Worm (Caenorhabditis elegans): ENCODE results near the gene F47B8.1.

The F47B8.1 gene

DNA sequence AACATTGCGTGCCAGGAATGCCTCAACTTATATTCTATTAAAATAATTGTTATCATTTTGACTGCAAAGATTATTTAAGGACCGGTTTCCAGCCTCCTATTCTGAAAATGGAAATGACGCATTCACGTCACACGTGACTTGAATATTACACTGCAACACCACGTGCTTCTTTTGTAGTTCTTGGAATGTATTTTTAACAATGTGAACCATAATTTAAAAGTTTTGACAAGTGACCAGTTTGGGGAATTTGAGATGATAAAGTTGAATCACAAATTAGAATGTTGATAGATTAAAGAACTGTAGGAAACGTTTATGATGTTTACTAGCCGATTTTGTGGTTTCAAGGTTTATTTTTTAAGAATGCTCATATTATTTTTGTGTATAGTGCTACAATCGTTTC lies 27.5 kb upstream of the F47B8.1 start, which contains the start of gene F47B8.10:
TSS of gene F47B8.10 (plus strand) at position 301 of the 400 bp plus-strand sequence.
- TF ChIP-seq dpff-1 (tag; optimal IDR thresholded peaks at IDR 0.05) (no peak), Y53G8AR.9 (GFP tag; conservative IDR thresholded peaks at IDR 0.05) (no peak), Y67H2A.10 (GFP tag; conservative IDR thresholded peaks at IDR 0.05) (no peak), ceh-40 (GFP tag; IDR thresholded peaks at IDR 0.05) (no peak), lin-54 (GFP tag; optimal IDR thresholded peaks at IDR 0.05) (no peak), lin-26 (GFP tag; IDR thresholded peaks at IDR 0.05) (no peak), zim-3 (tag; optimal IDR thresholded peaks at IDR 0.05) (no peak), mes-4 (tag; optimal IDR thresholded peaks at IDR 0.05) (no peak), rcor-1 (GFP tag; IDR thresholded peaks at IDR 0.05) (no peak), B0336.3 (GFP tag; IDR thresholded peaks at IDR 0.05) (no peak)

DNA sequence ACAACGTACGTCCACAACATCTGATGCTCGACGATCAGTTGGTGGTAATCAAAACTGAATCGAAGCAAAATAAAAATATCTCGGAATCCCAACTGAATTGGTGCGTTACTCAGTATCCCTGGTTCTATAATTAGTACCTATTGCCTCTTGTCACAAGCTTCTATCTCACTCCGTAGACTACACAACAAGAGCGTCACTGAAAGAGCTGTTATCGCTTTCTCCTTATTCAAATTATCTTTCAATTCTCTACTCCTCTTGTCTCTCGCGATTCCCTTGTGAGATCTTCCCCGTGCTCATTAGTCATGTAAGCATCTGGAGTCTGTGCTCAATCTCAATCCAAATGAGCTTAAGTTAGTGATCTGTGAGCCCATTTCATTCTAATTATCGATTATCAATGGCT lies 22.5 kb upstream of the F47B8.1 start, which contains the start of gene srm-6:
TSS of gene srm-6 (plus strand) at position 301 of the 400 bp plus-strand sequence.
- TF ChIP-seq athp-1 (tag; optimal IDR thresholded peaks at IDR 0.05) (no peak), F23B12.7 (tag; optimal IDR thresholded peaks at IDR 0.05; ENCODE audit: insufficient read depth) (no peak), lsl-1 (GFP tag; optimal IDR thresholded peaks at IDR 0.05) (no peak), ZK185.1 (tag; optimal IDR thresholded peaks at IDR 0.05; ENCODE audit: poor library complexity, severe bottlenecking) (no peak), C17E4.6 (GFP tag; IDR thresholded peaks at IDR 0.05) (no peak), sea-2 (GFP tag; IDR thresholded peaks at IDR 0.05) (no peak), ceh-27 (GFP tag; optimal IDR thresholded peaks at IDR 0.05) (no peak), nhr-80 (tag; optimal IDR thresholded peaks at IDR 0.05) (no peak), hlh-26 (GFP tag; conservative IDR thresholded peaks at IDR 0.05) (no peak)

DNA sequence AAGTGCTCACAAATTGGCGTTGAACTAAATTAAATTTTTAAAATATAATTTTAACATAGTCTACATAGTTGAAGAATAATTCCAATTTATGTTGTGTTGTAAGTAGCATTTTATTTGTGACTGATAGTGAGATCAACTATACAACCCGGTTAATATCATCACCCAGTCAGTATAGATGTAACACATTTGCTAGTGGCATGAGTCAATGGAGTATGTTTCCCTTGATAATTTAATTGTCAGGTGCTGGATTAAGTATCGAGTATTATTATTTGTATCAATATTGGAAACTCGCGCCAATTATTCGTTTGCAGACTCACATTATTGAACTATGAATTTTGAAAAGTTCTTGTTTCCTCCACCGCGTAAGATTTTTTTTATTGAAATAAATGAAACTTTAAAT lies 20.8 kb upstream of the F47B8.1 start, which contains the start of gene srm-5:
TSS of gene srm-5 (plus strand) at position 301 of the 400 bp plus-strand sequence.
- TF ChIP-seq die-1 (tag; optimal IDR thresholded peaks at IDR 0.05) (no peak), F37B4.10 (GFP tag; IDR thresholded peaks at IDR 0.05) (no peak), attf-6 (GFP tag; IDR thresholded peaks at IDR 0.05) (no peak), D2030.7 (GFP tag; IDR thresholded peaks at IDR 0.05) (no peak), lin-40 (tag; optimal IDR thresholded peaks at IDR 0.05) (no peak), lag-1 (GFP tag; IDR thresholded peaks at IDR 0.05) (no peak), atf-7 (tag; optimal IDR thresholded peaks at IDR 0.05) (no peak)

- TF ChIP-seq ztf-22 (GFP tag; optimal IDR thresholded peaks at IDR 0.05) (no peak), nhr-120 (GFP tag; IDR thresholded peaks at IDR 0.05) (no peak), ztf-6 (GFP tag; IDR thresholded peaks at IDR 0.05) (no peak), ccch-3 (GFP tag; optimal IDR thresholded peaks at IDR 0.05) (no peak), hlh-12 (tag; optimal IDR thresholded peaks at IDR 0.05) (no peak), Y67H2A.10 (GFP tag; conservative IDR thresholded peaks at IDR 0.05) (no peak), repo-1 (tag; optimal IDR thresholded peaks at IDR 0.05) (no peak), B0035.1 (tag; optimal IDR thresholded peaks at IDR 0.05) (no peak), ekl-4 (GFP tag; IDR thresholded peaks at IDR 0.05) (no peak), xnd-1 (tag; optimal IDR thresholded peaks at IDR 0.05) (no peak), F52B5.7 (tag; optimal IDR thresholded peaks at IDR 0.05) (no peak), T07F8.4 (tag; optimal IDR thresholded peaks at IDR 0.05) (no peak), nhr-27 (tag; optimal IDR thresholded peaks at IDR 0.05) (no peak), lag-1 (GFP tag; IDR thresholded peaks at IDR 0.05) (no peak), attf-3 (GFP tag; conservative IDR thresholded peaks at IDR 0.05) (no peak), sptf-2 (GFP tag; optimal IDR thresholded peaks at IDR 0.05) (no peak)
Observed at ce11 chrV:14333116-14333515, 19.0 kb upstream of the F47B8.1 start, which contains the start of gene srm-4. Gene srm-4, plus strand, starts transcription at chrV:14333416.

All from whole organism, young adult.